Worm (Caenorhabditis elegans): ENCODE data around the gene smcr-8.

ce11 chrIII:5030629-5031028, 31.5 kb downstream of the smcr-8 start, which contains the start of gene klp-6:
- no peak for TF ChIP-seq mep-1 (tag; optimal IDR thresholded peaks at IDR 0.05)
- TF ChIP-seq unc-39 (tag; optimal IDR thresholded peaks at IDR 0.05), result no peak
